Fruit fly (Drosophila melanogaster): ENCODE data around the gene btsz.

Gene btsz

dm6 chr3R:14821175-14821574 is 54.1 kb downstream of the btsz start:
- TF ChIP-seq fkh (GFP tag; optimal IDR thresholded peaks at IDR 0.05) (peak; percentile 14), CG8319 (GFP tag; optimal IDR thresholded peaks at IDR 0.05) (no peak)

DNA sequence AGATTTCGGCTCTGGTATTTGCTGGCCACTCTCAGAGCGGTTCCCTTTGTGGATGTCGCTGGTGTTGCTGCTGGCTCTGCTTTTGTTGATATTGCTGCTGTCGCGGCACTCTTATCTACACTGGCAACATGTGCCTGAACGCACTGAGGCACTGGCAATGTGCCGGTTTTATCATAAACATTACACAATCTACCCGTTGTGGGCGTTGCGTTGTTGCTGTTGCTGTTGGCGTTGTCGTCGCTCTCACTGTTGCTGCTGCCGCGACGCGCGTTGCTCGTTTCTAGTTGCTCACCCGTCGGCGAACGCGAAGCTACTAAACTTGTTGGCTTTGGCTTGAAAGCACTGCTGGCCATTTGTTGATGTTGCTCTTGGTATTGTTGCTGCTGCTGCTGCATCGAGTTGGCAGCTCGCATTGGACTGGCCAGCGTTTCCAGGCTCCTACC is 55.6 kb downstream of the btsz start:
- peak; percentile 82 for TF ChIP-seq vri (GFP tag; optimal IDR thresholded peaks at IDR 0.05)
- TF ChIP-seq Hr39 (GFP tag; optimal IDR thresholded peaks at IDR 0.05), result no peak
- no peak for TF ChIP-seq Ets21C (GFP tag; optimal IDR thresholded peaks at IDR 0.05)
- TF ChIP-seq dsx (GFP tag; optimal IDR thresholded peaks at IDR 0.05; ENCODE audit: poor library complexity, severe bottlenecking), result peak; percentile 8
- TF ChIP-seq CG6854 (GFP tag; optimal IDR thresholded peaks at IDR 0.05), result no peak
- TF ChIP-seq Eip78C (GFP tag), result peak; percentile 76
- TF ChIP-seq svp (GFP tag), result no peak
- TF ChIP-seq acj6 (GFP tag; optimal IDR thresholded peaks at IDR 0.05), result no peak
- no peak for TF ChIP-seq Hr4 (GFP tag; optimal IDR thresholded peaks at IDR 0.05)
- TF ChIP-seq CG8119 (GFP tag; IDR thresholded peaks at IDR 0.05), result peak; percentile 45; the same call in 1 of the 3 replicates
- TF ChIP-seq CG3919 (GFP tag; optimal IDR thresholded peaks at IDR 0.05), result peak; percentile 23
- TF ChIP-seq Met (GFP tag; optimal IDR thresholded peaks at IDR 0.05), result no peak
- no peak for TF ChIP-seq CG34406 (GFP tag; optimal IDR thresholded peaks at IDR 0.05)
- TF ChIP-seq fkh (GFP tag; optimal IDR thresholded peaks at IDR 0.05), result peak; percentile 50
- TF ChIP-seq OdsH (GFP tag; optimal IDR thresholded peaks at IDR 0.05), result no peak
- TF ChIP-seq Hr38 (GFP tag; optimal IDR thresholded peaks at IDR 0.05), result no peak
- no peak for TF ChIP-seq CG7368 (GFP tag; optimal IDR thresholded peaks at IDR 0.05)
- TF ChIP-seq CG1621 (tag; optimal IDR thresholded peaks at IDR 0.05), result no peak
- TF ChIP-seq Sox15 (GFP tag; optimal IDR thresholded peaks at IDR 0.05), result no peak
- peak; percentile 61 for TF ChIP-seq CG15336 (GFP tag; IDR thresholded peaks at IDR 0.05)
- peak; percentile 47; the same call in 1 of the 3 replicates for TF ChIP-seq CG6163 (GFP tag; IDR thresholded peaks at IDR 0.05)
- TF ChIP-seq Ets96B (tag; optimal IDR thresholded peaks at IDR 0.05), result peak; percentile 3
- no peak for TF ChIP-seq cyc (GFP tag; optimal IDR thresholded peaks at IDR 0.05)
- TF ChIP-seq fd85E (GFP tag; optimal IDR thresholded peaks at IDR 0.05), result no peak
- no peak for TF ChIP-seq salr (GFP tag; optimal IDR thresholded peaks at IDR 0.05)
- peak in 1 of 2 experiments; percentile 13 for TF ChIP-seq ss (GFP tag; optimal IDR thresholded peaks at IDR 0.05)
- TF ChIP-seq eg (GFP tag; IDR thresholded peaks at IDR 0.05), result peak; percentile 42; the same call in 2 of the 3 replicates
- no peak for TF ChIP-seq Gug (GFP tag; IDR thresholded peaks at IDR 0.05)
- no peak for TF ChIP-seq Smox (GFP tag; optimal IDR thresholded peaks at IDR 0.05)
- TF ChIP-seq Lpt (GFP tag; optimal IDR thresholded peaks at IDR 0.05), result peak; percentile 1

dm6 chr3R:14817721-14818215 is 57.5 kb downstream of the btsz start:
- peak; percentile 51 for TF ChIP-seq fkh (GFP tag; optimal IDR thresholded peaks at IDR 0.05)
- TF ChIP-seq CG6854 (GFP tag; optimal IDR thresholded peaks at IDR 0.05), result peak; percentile 32
- peak; percentile 48; the same call in 2 of the 3 replicates for TF ChIP-seq CG6163 (GFP tag; IDR thresholded peaks at IDR 0.05)
- peak; percentile 80 for TF ChIP-seq vri (GFP tag; optimal IDR thresholded peaks at IDR 0.05)
- TF ChIP-seq Sox102F (GFP tag; optimal IDR thresholded peaks at IDR 0.05), result peak; percentile 38
- peak; percentile 49 for TF ChIP-seq CG1621 (tag; optimal IDR thresholded peaks at IDR 0.05)
- TF ChIP-seq eg (GFP tag; IDR thresholded peaks at IDR 0.05), result peak; percentile 8; the same call in 1 of the 3 replicates
- TF ChIP-seq Lpt (GFP tag; optimal IDR thresholded peaks at IDR 0.05), result peak; percentile 36
- no peak for TF ChIP-seq topi (GFP tag; optimal IDR thresholded peaks at IDR 0.05)
- TF ChIP-seq Blimp-1 (GFP tag; optimal IDR thresholded peaks at IDR 0.05), result peak; percentile 66
- TF ChIP-seq CG11294 (GFP tag; IDR thresholded peaks at IDR 0.05), result no peak
- no peak for TF ChIP-seq salr (GFP tag; optimal IDR thresholded peaks at IDR 0.05)
- no peak for TF ChIP-seq Sox15 (GFP tag; optimal IDR thresholded peaks at IDR 0.05)
- peak; percentile 25 for TF ChIP-seq dsx (GFP tag; optimal IDR thresholded peaks at IDR 0.05; ENCODE audit: poor library complexity, severe bottlenecking)
- TF ChIP-seq CG3032 (tag; optimal IDR thresholded peaks at IDR 0.05), result no peak
- TF ChIP-seq Eip78C (GFP tag), result peak; percentile 76
- TF ChIP-seq Eip93F (GFP tag; optimal IDR thresholded peaks at IDR 0.05), result peak; percentile 25
- TF ChIP-seq CG16779 (tag; optimal IDR thresholded peaks at IDR 0.05), result peak; percentile 20
- no peak for TF ChIP-seq pdm3 (GFP tag; optimal IDR thresholded peaks at IDR 0.05)
- peak; percentile 8 to 36 for TF ChIP-seq ss (GFP tag; optimal IDR thresholded peaks at IDR 0.05)
- TF ChIP-seq CG11902 (GFP tag; optimal IDR thresholded peaks at IDR 0.05), result no peak
- peak; percentile 30 for TF ChIP-seq net (GFP tag; optimal IDR thresholded peaks at IDR 0.05)
- no peak for TF ChIP-seq svp (GFP tag)
- peak; percentile 20 for TF ChIP-seq CG9139 (GFP tag; optimal IDR thresholded peaks at IDR 0.05)
- peak; percentile 5 for TF ChIP-seq esn (GFP tag; optimal IDR thresholded peaks at IDR 0.05)
- TF ChIP-seq CG3919 (GFP tag; optimal IDR thresholded peaks at IDR 0.05), result peak; percentile 45
- TF ChIP-seq Sox14 (GFP tag; optimal IDR thresholded peaks at IDR 0.05), result peak; percentile 20
- TF ChIP-seq CG15336 (GFP tag; IDR thresholded peaks at IDR 0.05), result peak; percentile 20; the same call in 1 of the 2 replicates

Measured in whole organism, prepupa.